Worm (Caenorhabditis elegans): ENCODE results near the gene Y39F10C.1.

DNA sequence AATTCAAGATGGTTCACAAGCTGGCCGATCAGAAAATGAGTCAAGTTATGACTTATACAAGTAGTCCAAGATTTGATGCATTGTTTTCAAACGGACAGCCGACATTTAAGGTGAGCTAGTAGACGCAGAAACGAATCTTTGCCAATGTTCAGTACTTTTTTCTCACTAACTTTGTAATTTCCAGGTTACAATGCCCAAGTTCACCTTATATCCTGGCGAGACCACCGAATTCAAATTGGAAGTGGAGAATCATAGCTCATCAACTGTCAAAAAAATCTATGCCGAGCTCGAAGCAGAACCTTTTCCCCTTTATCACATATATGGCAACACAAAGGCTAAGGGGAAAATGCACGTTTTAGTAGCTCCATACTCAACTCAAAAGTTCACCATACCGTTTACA lies 47.5 kb upstream of the Y39F10C.1 start:
- TF ChIP-seq K09A11.1 (tag; optimal IDR thresholded peaks at IDR 0.05; ENCODE audit: insufficient read depth) = no peak
- TF ChIP-seq che-1 (tag; optimal IDR thresholded peaks at IDR 0.05) = no peak
- no peak for TF ChIP-seq fkh-10 (GFP tag; optimal IDR thresholded peaks at IDR 0.05)
- no peak for TF ChIP-seq nhr-11 (tag; optimal IDR thresholded peaks at IDR 0.05)
- no peak for TF ChIP-seq ceh-30 (tag; optimal IDR thresholded peaks at IDR 0.05)
- TF ChIP-seq sdc-2 (tag; optimal IDR thresholded peaks at IDR 0.05) = no peak
- TF ChIP-seq tbx-7 (tag; optimal IDR thresholded peaks at IDR 0.05) = no peak
- TF ChIP-seq pha-4 (tag; optimal IDR thresholded peaks at IDR 0.05) = no peak
- TF ChIP-seq T23F11.4 (GFP tag; optimal IDR thresholded peaks at IDR 0.05) = no peak
- no peak for TF ChIP-seq ama-1 (optimal IDR thresholded peaks at IDR 0.05)
- no peak for TF ChIP-seq sox-2 (GFP tag; IDR thresholded peaks at IDR 0.05)
- TF ChIP-seq eyg-1 (tag; optimal IDR thresholded peaks at IDR 0.05) = no peak
- no peak for TF ChIP-seq C08G9.2 (tag; optimal IDR thresholded peaks at IDR 0.05)

Data from whole organism, late embryonic.